Worm (Caenorhabditis elegans) whole organism, early embryonic: ENCODE measurements around the gene nep-20.

Experiments used
- F13C5.2 ChIP-seq: sonication (generic microtip); optimal IDR thresholded peaks from 2 replicates; lab custom pipeline; 2017; ENCODE audit warnings: mild to moderate bottlenecking, missing genetic modification characterization, inconsistent platforms, missing compliant biosample characterization
- ama-1 ChIP-seq: fragments of 150-350 bp; optimal IDR thresholded peaks from 2 replicates; lab custom pipeline; 2014
- ceh-36 ChIP-seq: sonication (generic microtip); optimal IDR thresholded peaks from 2 replicates; lab custom pipeline; 2016; ENCODE audit warnings: missing genetic modification characterization, inconsistent platforms, missing compliant biosample characterization
- ets-7 ChIP-seq: sonication (generic microtip); optimal IDR thresholded peaks from 2 replicates; lab custom pipeline; 2016; ENCODE audit warnings: missing genotype, missing genetic modification characterization, missing compliant biosample characterization
- scrt-1 ChIP-seq: fragments of 200-800 bp; sonication (Bioruptor generic); IDR thresholded peaks from 2 replicates; pipeline ENCODE4 v1.3.6; 2022; ENCODE audit warnings: missing genetic modification characterization, missing compliant biosample characterization
- sea-1 ChIP-seq: fragments of 200-800 bp; sonication (Bioruptor generic); conservative IDR thresholded peaks from 2 replicates; pipeline ENCODE4 v1.3.6; 2022; ENCODE audit warnings: missing genetic modification characterization, missing compliant biosample characterization
- tbx-37 ChIP-seq: fragments of 200-800 bp; sonication (Bioruptor generic); conservative IDR thresholded peaks from 2 replicates; pipeline ENCODE4 v1.3.6; 2022; ENCODE audit warnings: missing genetic modification reagents, missing genetic modification characterization, missing compliant biosample characterization

- TF ChIP-seq ama-1 = no peak
- TF ChIP-seq tbx-37 (GFP tag; lab: Robert Waterston, UW) = no peak
- no peak for TF ChIP-seq ets-7 (tag; lab: Kevin White, UChicago)
- no peak for TF ChIP-seq sea-1
- no peak for TF ChIP-seq scrt-1 (GFP tag; lab: Robert Waterston, UW)
- no peak for TF ChIP-seq F13C5.2
- no peak for TF ChIP-seq ceh-36 (tag; lab: Kevin White, UChicago)
Observed at ce11 chrII:3395484-3395883, at the start of gene nep-20.
